Worm (Caenorhabditis elegans): ENCODE results near the gene coq-6.
A peak's percentile ranks its signal among the peaks of the same experiment; 100 is the strongest.

Gene coq-6

ce11 chrV:9336462-9336861 lies at the start of gene coq-6:
Gene coq-6 (plus strand): TSS chrV:9336762.
- no peak for TF ChIP-seq dao-5 (tag; optimal IDR thresholded peaks at IDR 0.05)

- TF ChIP-seq him-1 (tag; optimal IDR thresholded peaks at IDR 0.05) (no peak), dao-5 (tag; optimal IDR thresholded peaks at IDR 0.05) (no peak), W03F9.2 (tag; optimal IDR thresholded peaks at IDR 0.05) (no peak)
Observed at ce11 chrV:9287460-9287859, 49.1 kb upstream of the coq-6 start, which contains the start of gene lron-2. Gene lron-2 (minus strand): TSS chrV:9287560.

ce11 chrV:9291919-9292318 lies 44.6 kb upstream of the coq-6 start, which contains the start of gene ZK682.7:
Gene ZK682.7 (minus strand): TSS chrV:9292165.
- no peak for TF ChIP-seq dao-5 (tag; optimal IDR thresholded peaks at IDR 0.05)
- no peak for TF ChIP-seq him-1 (tag; optimal IDR thresholded peaks at IDR 0.05)
- TF ChIP-seq W03F9.2 (tag; optimal IDR thresholded peaks at IDR 0.05) = no peak

- TF ChIP-seq dao-5 (tag; optimal IDR thresholded peaks at IDR 0.05) (no peak), him-1 (tag; optimal IDR thresholded peaks at IDR 0.05) (no peak), W03F9.2 (tag; optimal IDR thresholded peaks at IDR 0.05) (no peak)
Observed at ce11 chrV:9293359-9293758, 43.2 kb upstream of the coq-6 start.

ce11 chrV:9295581-9295980 lies 41.0 kb upstream of the coq-6 start:
- no peak for TF ChIP-seq dao-5 (tag; optimal IDR thresholded peaks at IDR 0.05)
- TF ChIP-seq him-1 (tag; optimal IDR thresholded peaks at IDR 0.05) = no peak
- TF ChIP-seq W03F9.2 (tag; optimal IDR thresholded peaks at IDR 0.05) = no peak

- TF ChIP-seq him-1 (tag; optimal IDR thresholded peaks at IDR 0.05) (no peak), dao-5 (tag; optimal IDR thresholded peaks at IDR 0.05) (no peak), W03F9.2 (tag; optimal IDR thresholded peaks at IDR 0.05) (no peak)
Observed at ce11 chrV:9297332-9297731, 39.2 kb upstream of the coq-6 start, which contains the start of gene F44A2.5. Gene F44A2.5 (plus strand): TSS chrV:9297632.

- TF ChIP-seq him-1 (tag; optimal IDR thresholded peaks at IDR 0.05) (no peak), W03F9.2 (tag; optimal IDR thresholded peaks at IDR 0.05) (no peak), dao-5 (tag; optimal IDR thresholded peaks at IDR 0.05) (no peak)
Observed at ce11 chrV:9303026-9303425, 33.5 kb upstream of the coq-6 start, which contains the start of gene nhr-39. Gene nhr-39 (plus strand): TSS chrV:9303326.

ce11 chrV:9305116-9305515 lies 31.4 kb upstream of the coq-6 start, which contains the start of gene F44A2.3:
Gene F44A2.3 (plus strand): TSS chrV:9305416.
- TF ChIP-seq dao-5 (tag; optimal IDR thresholded peaks at IDR 0.05) (no peak), W03F9.2 (tag; optimal IDR thresholded peaks at IDR 0.05) (no peak), him-1 (tag; optimal IDR thresholded peaks at IDR 0.05) (no peak)

- no peak for TF ChIP-seq W03F9.2 (tag; optimal IDR thresholded peaks at IDR 0.05)
- TF ChIP-seq dao-5 (tag; optimal IDR thresholded peaks at IDR 0.05) = no peak
- no peak for TF ChIP-seq him-1 (tag; optimal IDR thresholded peaks at IDR 0.05)
Observed at ce11 chrV:9312377-9312776, 24.2 kb upstream of the coq-6 start.

ce11 chrV:9314408-9314807 lies 22.2 kb upstream of the coq-6 start:
- TF ChIP-seq dao-5 (tag; optimal IDR thresholded peaks at IDR 0.05) = no peak
- no peak for TF ChIP-seq W03F9.2 (tag; optimal IDR thresholded peaks at IDR 0.05)
- TF ChIP-seq him-1 (tag; optimal IDR thresholded peaks at IDR 0.05) = no peak

- TF ChIP-seq W03F9.2 (tag; optimal IDR thresholded peaks at IDR 0.05) (no peak), dao-5 (tag; optimal IDR thresholded peaks at IDR 0.05) (no peak), him-1 (tag; optimal IDR thresholded peaks at IDR 0.05) (no peak)
Observed at ce11 chrV:9316970-9317369, 19.6 kb upstream of the coq-6 start.

ce11 chrV:9318046-9318445 lies 18.5 kb upstream of the coq-6 start, which contains the start of gene kvs-3:
Gene kvs-3 (plus strand): TSS chrV:9318311.
- TF ChIP-seq W03F9.2 (tag; optimal IDR thresholded peaks at IDR 0.05) = no peak
- TF ChIP-seq dao-5 (tag; optimal IDR thresholded peaks at IDR 0.05) = peak; percentile 79
- peak; percentile 88 for TF ChIP-seq him-1 (tag; optimal IDR thresholded peaks at IDR 0.05)

- no peak for TF ChIP-seq dao-5 (tag; optimal IDR thresholded peaks at IDR 0.05)
- no peak for TF ChIP-seq him-1 (tag; optimal IDR thresholded peaks at IDR 0.05)
- TF ChIP-seq W03F9.2 (tag; optimal IDR thresholded peaks at IDR 0.05) = no peak
Observed at ce11 chrV:9321185-9321584, 15.4 kb upstream of the coq-6 start, which contains the start of gene F44A2.7. Gene F44A2.7 (plus strand): TSS chrV:9321485.

ce11 chrV:9322886-9323285 lies 13.7 kb upstream of the coq-6 start, which contains the start of gene tag-153:
Gene tag-153 (plus strand): TSS chrV:9323085.
- TF ChIP-seq him-1 (tag; optimal IDR thresholded peaks at IDR 0.05) (no peak), W03F9.2 (tag; optimal IDR thresholded peaks at IDR 0.05) (no peak), dao-5 (tag; optimal IDR thresholded peaks at IDR 0.05) (no peak)

- TF ChIP-seq W03F9.2 (tag; optimal IDR thresholded peaks at IDR 0.05) (no peak), him-1 (tag; optimal IDR thresholded peaks at IDR 0.05) (no peak), dao-5 (tag; optimal IDR thresholded peaks at IDR 0.05) (no peak)
Observed at ce11 chrV:9324167-9324566, 12.4 kb upstream of the coq-6 start.
